Fruit fly (Drosophila melanogaster): ENCODE results near the gene knk.

The knk gene

dm6 chr3R:10097531-10098295 lies 27.8 kb downstream of the knk start (continued):
- TF ChIP-seq D19B (GFP tag; optimal IDR thresholded peaks at IDR 0.05) (peak; percentile 84), Aef1 (GFP tag; IDR thresholded peaks at IDR 0.05) (peak; percentile 60), Doc2 (GFP tag; IDR thresholded peaks at IDR 0.05) (no peak), oc (tag; optimal IDR thresholded peaks at IDR 0.05) (peak; percentile 58), CG10543 (GFP tag; optimal IDR thresholded peaks at IDR 0.05) (peak; percentile 97), dm (GFP tag; optimal IDR thresholded peaks at IDR 0.05) (peak; percentile 2), CG8089 (GFP tag; optimal IDR thresholded peaks at IDR 0.05) (peak; percentile 5), Dfd (GFP tag; optimal IDR thresholded peaks at IDR 0.05) (no peak), CG18619 (GFP tag; optimal IDR thresholded peaks at IDR 0.05) (peak; percentile 62), nom (GFP tag; optimal IDR thresholded peaks at IDR 0.05) (no peak), hb (GFP tag; IDR thresholded peaks at IDR 0.05; ENCODE audit: partially characterized antibody) (no peak), CG4328 (GFP tag; optimal IDR thresholded peaks at IDR 0.05) (peak; percentile 57), Elba2 (GFP tag; optimal IDR thresholded peaks at IDR 0.05) (no peak), CG31441 (GFP tag; IDR thresholded peaks at IDR 0.05) (peak; percentile 68), CG3163 (GFP tag; optimal IDR thresholded peaks at IDR 0.05) (peak; percentile 43), Dip2 (GFP tag; IDR thresholded peaks at IDR 0.05) (no peak), Lpt (GFP tag; optimal IDR thresholded peaks at IDR 0.05) (no peak), ind (GFP tag; optimal IDR thresholded peaks at IDR 0.05) (peak; percentile 74), salm (tag; optimal IDR thresholded peaks at IDR 0.05) (peak; percentile 42), Side (GFP tag; optimal IDR thresholded peaks at IDR 0.05) (peak; percentile 46), Hmr (GFP tag; optimal IDR thresholded peaks at IDR 0.05) (peak; percentile 85), lmd (GFP tag; IDR thresholded peaks at IDR 0.05) (peak; percentile 68), CG11696 (GFP tag; IDR thresholded peaks at IDR 0.05) (peak; percentile 36; the same call in 1 of the 2 replicates), CG12071 (GFP tag; optimal IDR thresholded peaks at IDR 0.05) (peak; percentile 48), cg (GFP tag; optimal IDR thresholded peaks at IDR 0.05) (peak; percentile 39), CG17829 (tag; optimal IDR thresholded peaks at IDR 0.05) (peak; percentile 45), CG2875 (GFP tag; optimal IDR thresholded peaks at IDR 0.05) (peak; percentile 5), NC2α (GFP tag; optimal IDR thresholded peaks at IDR 0.05) (no peak), Xbp1 (GFP tag; optimal IDR thresholded peaks at IDR 0.05) (peak; percentile 62), abd-A (tag; optimal IDR thresholded peaks at IDR 0.05) (peak; percentile 67), ac (GFP tag; optimal IDR thresholded peaks at IDR 0.05) (no peak), ara (GFP tag; IDR thresholded peaks at IDR 0.05) (peak; percentile 60), dysf (GFP tag; IDR thresholded peaks at IDR 0.05) (peak; percentile 79), CG14441 (GFP tag; IDR thresholded peaks at IDR 0.05) (peak; percentile 64), CG12942 (GFP tag; optimal IDR thresholded peaks at IDR 0.05) (peak; percentile 41), dmrt99B (tag; optimal IDR thresholded peaks at IDR 0.05) (peak; percentile 77), CG1792 (GFP tag; optimal IDR thresholded peaks at IDR 0.05) (peak; percentile 33), CG10209 (GFP tag; optimal IDR thresholded peaks at IDR 0.05) (peak; percentile 71), CG16813 (GFP tag; IDR thresholded peaks at IDR 0.05; ENCODE audit: partially characterized antibody) (no peak), dan (GFP tag; IDR thresholded peaks at IDR 0.05) (no peak), ham (GFP tag; IDR thresholded peaks at IDR 0.05) (no peak), Bdp1 (GFP tag; optimal IDR thresholded peaks at IDR 0.05) (peak; percentile 9), jigr1 (GFP tag; IDR thresholded peaks at IDR 0.05) (no peak), MBD-R2 (GFP tag; IDR thresholded peaks at IDR 0.05) (peak; percentile 43; the same call in 1 of the 2 replicates), Eip74EF (GFP tag; optimal IDR thresholded peaks at IDR 0.05) (peak in 1 of 2 experiments; percentile 80), CG8944 (GFP tag; optimal IDR thresholded peaks at IDR 0.05) (peak; percentile 16), CG31388 (GFP tag; optimal IDR thresholded peaks at IDR 0.05) (no peak), CG3726 (GFP tag; IDR thresholded peaks at IDR 0.05) (no peak), mam (GFP tag; optimal IDR thresholded peaks at IDR 0.05) (peak; percentile 69), Jarid2 (GFP tag; optimal IDR thresholded peaks at IDR 0.05) (peak; percentile 58)

Measured in whole organism, embryonic.